Worm (Caenorhabditis elegans): ENCODE measurements around the gene T21D12.12.

DNA sequence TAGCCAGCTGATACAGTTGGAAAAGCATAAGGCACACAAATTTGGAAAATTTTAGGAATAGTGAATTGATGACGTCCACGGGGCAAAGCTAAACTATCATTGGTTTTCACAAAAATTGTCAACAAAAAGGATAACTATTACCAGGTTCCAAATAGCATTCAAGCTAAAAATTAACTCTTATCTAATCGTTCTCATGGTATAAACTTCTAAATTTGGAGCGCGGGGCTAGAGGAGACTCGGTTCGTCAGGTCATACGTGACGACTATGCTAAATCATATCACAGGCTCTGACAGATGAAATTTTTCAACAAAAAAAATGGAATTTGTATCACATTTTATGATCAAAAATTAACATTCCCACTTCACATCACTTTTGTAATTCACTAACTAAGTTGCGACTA lies 32.9 kb downstream of the T21D12.12 start:
- TF ChIP-seq ztf-29 (GFP tag; IDR thresholded peaks at IDR 0.05) (no peak), ref-1 (GFP tag; conservative IDR thresholded peaks at IDR 0.05) (no peak), tab-1 (GFP tag; IDR thresholded peaks at IDR 0.05) (no peak), cog-1 (tag; optimal IDR thresholded peaks at IDR 0.05) (no peak), flt-1 (GFP tag; IDR thresholded peaks at IDR 0.05) (no peak), ztf-23 (GFP tag; IDR thresholded peaks at IDR 0.05) (no peak), klf-2 (GFP tag; conservative IDR thresholded peaks at IDR 0.05) (no peak), med-1 (GFP tag; optimal IDR thresholded peaks at IDR 0.05; ENCODE audit: insufficient read depth) (no peak), T22C8.4 (GFP tag; IDR thresholded peaks at IDR 0.05) (no peak)
